Worm (Caenorhabditis elegans) whole organism, late embryonic: ENCODE results near the gene hsd-2.

Source experiments
- C08G9.2 ChIP-seq: sonication (generic microtip); optimal IDR thresholded peaks from 2 replicates; lab custom pipeline; 2016; ENCODE audit warnings: mild to moderate bottlenecking, missing genetic modification characterization, moderate library complexity, missing compliant biosample characterization
- K09A11.1 ChIP-seq: sonication (generic microtip); optimal IDR thresholded peaks from 2 replicates; lab custom pipeline; 2017; ENCODE audit warnings: antibody characterized with exemption, mild to moderate bottlenecking, missing genetic modification characterization, missing compliant biosample characterization; ENCODE audit not compliant: insufficient read depth
- ahr-1 ChIP-seq: sonication (generic microtip); optimal IDR thresholded peaks from 2 replicates; lab custom pipeline; 2016; ENCODE audit warnings: missing genetic modification characterization, missing compliant biosample characterization
- ama-1 ChIP-seq: fragments of 150-350 bp; optimal IDR thresholded peaks from 2 replicates; lab custom pipeline; 2014
- ceh-14 ChIP-seq: sonication (generic microtip); optimal IDR thresholded peaks from 2 replicates; lab custom pipeline; 2016; ENCODE audit warnings: missing genotype, missing genetic modification characterization, missing compliant biosample characterization
- ceh-18 ChIP-seq: sonication (generic microtip); optimal IDR thresholded peaks from 2 replicates; lab custom pipeline; 2016; ENCODE audit warnings: missing genetic modification characterization, missing compliant biosample characterization
- ceh-19 ChIP-seq: fragments of 200-800 bp; sonication (Bioruptor generic); optimal IDR thresholded peaks from 2 replicates; lab custom pipeline; 2018; ENCODE audit warnings: mild to moderate bottlenecking, missing genetic modification characterization, missing compliant biosample characterization
- ceh-2 ChIP-seq: sonication (generic microtip); optimal IDR thresholded peaks from 2 replicates; lab custom pipeline; 2016; ENCODE audit warnings: missing genotype, missing genetic modification characterization, missing compliant biosample characterization
- ceh-22 ChIP-seq: sonication (generic microtip); optimal IDR thresholded peaks from 2 replicates; lab custom pipeline; 2017; ENCODE audit warnings: missing biosample characterization, missing genetic modification characterization
- ceh-24 ChIP-seq: sonication (generic microtip); optimal IDR thresholded peaks from 2 replicates; lab custom pipeline; 2016; ENCODE audit warnings: mild to moderate bottlenecking, missing genetic modification characterization, missing compliant biosample characterization
- ceh-30 ChIP-seq: fragments of 150-350 bp; optimal IDR thresholded peaks from 2 replicates; lab custom pipeline; 2014; ENCODE audit warnings: missing biosample characterization, missing genetic modification characterization
- ceh-45 ChIP-seq: fragments of 200-800 bp; sonication (Bioruptor generic); IDR thresholded peaks from 2 replicates; pipeline ENCODE4 v1.3.6; 2022; ENCODE audit warnings: missing genetic modification reagents, missing genetic modification characterization, missing compliant biosample characterization
- ceh-9 ChIP-seq: sonication (generic microtip); optimal IDR thresholded peaks from 2 replicates; lab custom pipeline; 2016; ENCODE audit warnings: mild to moderate bottlenecking, missing genetic modification characterization, inconsistent platforms, missing compliant biosample characterization
- dmd-4 ChIP-seq: sonication (generic microtip); optimal IDR thresholded peaks from 2 replicates; lab custom pipeline; 2016; ENCODE audit warnings: borderline replicate concordance, missing genetic modification characterization, missing compliant biosample characterization
- elt-4 ChIP-seq: sonication (generic microtip); optimal IDR thresholded peaks from 2 replicates; lab custom pipeline; 2016; ENCODE audit warnings: missing genetic modification characterization, missing compliant biosample characterization
- ets-4 ChIP-seq: sonication (generic microtip); optimal IDR thresholded peaks from 2 replicates; lab custom pipeline; 2016; ENCODE audit warnings: missing genetic modification characterization, missing compliant biosample characterization
- fkh-10 ChIP-seq: fragments of 150-350 bp; optimal IDR thresholded peaks from 2 replicates; lab custom pipeline; 2014; ENCODE audit warnings: missing biosample characterization, missing genetic modification reagents, missing genetic modification characterization
- hlh-15 ChIP-seq: sonication (generic microtip); optimal IDR thresholded peaks from 2 replicates; lab custom pipeline; 2016; ENCODE audit warnings: missing genetic modification characterization, missing compliant biosample characterization
- hlh-6 ChIP-seq: sonication (generic microtip); optimal IDR thresholded peaks from 2 replicates; lab custom pipeline; 2016; ENCODE audit warnings: missing genotype, missing genetic modification characterization, missing compliant biosample characterization
- lim-6 ChIP-seq: sonication (generic microtip); optimal IDR thresholded peaks from 2 replicates; lab custom pipeline; 2016; ENCODE audit warnings: missing genetic modification characterization, missing compliant biosample characterization
- lin-11 ChIP-seq: fragments of 200-800 bp; sonication (Bioruptor generic); optimal IDR thresholded peaks from 2 replicates; lab custom pipeline; 2018; ENCODE audit warnings: mild to moderate bottlenecking, missing genetic modification characterization, missing compliant biosample characterization
- madf-2 ChIP-seq: sonication (generic microtip); optimal IDR thresholded peaks from 2 replicates; lab custom pipeline; 2017; ENCODE audit warnings: missing genetic modification characterization, missing compliant biosample characterization
- mec-3 ChIP-seq: sonication (generic microtip); optimal IDR thresholded peaks from 2 replicates; lab custom pipeline; 2016; ENCODE audit warnings: borderline replicate concordance, missing genetic modification characterization, missing compliant biosample characterization
- nfya-1 ChIP-seq: sonication (generic microtip); optimal IDR thresholded peaks from 2 replicates; lab custom pipeline; 2017; ENCODE audit warnings: missing genetic modification characterization, mild to moderate bottlenecking, missing compliant biosample characterization, antibody characterized with exemption, moderate library complexity
- nhr-232 ChIP-seq: sonication (generic microtip); optimal IDR thresholded peaks from 2 replicates; lab custom pipeline; 2016; ENCODE audit warnings: missing genetic modification characterization, missing compliant biosample characterization
- npax-4 ChIP-seq: sonication (generic microtip); optimal IDR thresholded peaks from 2 replicates; lab custom pipeline; 2016; ENCODE audit warnings: missing genetic modification characterization, missing compliant biosample characterization
- pag-3 ChIP-seq: sonication (generic microtip); optimal IDR thresholded peaks from 2 replicates; lab custom pipeline; 2016; ENCODE audit warnings: missing compliant biosample characterization, missing genetic modification characterization, borderline replicate concordance
- pax-1 ChIP-seq: fragments of 150-350 bp; optimal IDR thresholded peaks from 2 replicates; lab custom pipeline; 2014; ENCODE audit warnings: missing biosample characterization, missing genetic modification characterization
- pha-2 ChIP-seq: sonication (generic microtip); optimal IDR thresholded peaks from 2 replicates; lab custom pipeline; 2017; ENCODE audit warnings: mild to moderate bottlenecking, missing genetic modification characterization, missing compliant biosample characterization
- pha-4 ChIP-seq: fragments of 150-350 bp; optimal IDR thresholded peaks from 2 replicates; lab custom pipeline; 2018; ENCODE audit warnings: missing biosample characterization, missing genetic modification reagents, missing genetic modification characterization
- pqm-1 ChIP-seq: sonication (generic microtip); optimal IDR thresholded peaks from 2 replicates; lab custom pipeline; 2016; ENCODE audit warnings: missing genetic modification characterization, missing compliant biosample characterization
- pros-1 ChIP-seq: fragments of 150-350 bp; optimal IDR thresholded peaks from 2 replicates; lab custom pipeline; 2014; ENCODE audit warnings: missing biosample characterization, missing genetic modification reagents, missing genetic modification characterization
- ref-2 ChIP-seq: sonication (generic microtip); optimal IDR thresholded peaks from 2 replicates; lab custom pipeline; 2016; ENCODE audit warnings: missing genetic modification characterization, missing compliant biosample characterization
- rnt-1 ChIP-seq: sonication (generic microtip); optimal IDR thresholded peaks from 2 replicates; lab custom pipeline; 2016; ENCODE audit warnings: missing genetic modification characterization, missing compliant biosample characterization
- syd-9 ChIP-seq: sonication (generic microtip); optimal IDR thresholded peaks from 2 replicates; lab custom pipeline; 2016; ENCODE audit warnings: mild to moderate bottlenecking, missing genetic modification characterization, moderate library complexity, missing compliant biosample characterization
- tbx-2 ChIP-seq: sonication (generic microtip); optimal IDR thresholded peaks from 2 replicates; lab custom pipeline; 2016; ENCODE audit warnings: missing genetic modification characterization, missing compliant biosample characterization
- ttx-3 ChIP-seq: sonication (generic microtip); optimal IDR thresholded peaks from 2 replicates; lab custom pipeline; 2016; ENCODE audit warnings: missing genetic modification reagents, missing genetic modification characterization, missing compliant biosample characterization
- unc-3 ChIP-seq, 2 experiments: fragments of 200-800 bp in 1 of 2; sonication (Bioruptor generic) in 1 of 2; sonication (generic microtip) in 1 of 2; conservative IDR thresholded peaks in 1 of 2; optimal IDR thresholded peaks in 1 of 2; 2 replicates each; pipeline versions ENCODE4 v1.3.6 to Lab custom; 2016 to 2022; ENCODE audit warnings: missing compliant biosample characterization in 2 of 2, missing genetic modification characterization in 2 of 2, missing genetic modification reagents in 1 of 2
- unc-42 ChIP-seq: sonication (generic microtip); optimal IDR thresholded peaks from 2 replicates; lab custom pipeline; 2016; ENCODE audit warnings: missing genotype, missing genetic modification characterization, missing compliant biosample characterization
- unc-55 ChIP-seq: sonication (generic microtip); optimal IDR thresholded peaks from 2 replicates; lab custom pipeline; 2017; ENCODE audit warnings: missing biosample characterization, missing genetic modification reagents, missing genetic modification characterization
- unc-86 ChIP-seq: sonication (generic microtip); optimal IDR thresholded peaks from 2 replicates; lab custom pipeline; 2016; ENCODE audit warnings: missing genetic modification characterization, missing compliant biosample characterization
- zip-5 ChIP-seq: sonication (generic microtip); optimal IDR thresholded peaks from 2 replicates; lab custom pipeline; 2016; ENCODE audit warnings: missing genetic modification characterization, missing compliant biosample characterization

The hsd-2 gene

DNA sequence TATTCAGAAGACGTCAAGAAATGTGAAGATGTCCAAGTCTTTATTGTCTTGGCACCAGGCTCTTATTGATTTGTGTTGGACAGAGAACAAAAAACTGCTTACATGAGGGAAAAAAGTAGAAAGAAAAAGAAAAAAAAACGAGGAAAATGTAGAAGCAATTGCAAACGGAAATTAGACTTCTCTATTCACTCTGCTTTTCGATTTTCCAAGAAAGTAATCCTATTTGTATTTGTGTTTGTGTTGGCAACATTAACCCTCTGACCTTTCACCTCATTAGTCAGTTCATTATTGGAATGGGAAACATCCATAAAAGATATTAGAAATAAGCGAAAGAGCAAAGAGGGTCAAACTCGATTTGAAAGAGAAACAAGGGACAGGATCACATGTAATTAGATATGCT is 26.7 kb downstream of the hsd-2 start:
- TF ChIP-seq lim-6, result no peak
- peak; percentile 98 for TF ChIP-seq unc-42 (tag; lab: Kevin White, UChicago)

DNA sequence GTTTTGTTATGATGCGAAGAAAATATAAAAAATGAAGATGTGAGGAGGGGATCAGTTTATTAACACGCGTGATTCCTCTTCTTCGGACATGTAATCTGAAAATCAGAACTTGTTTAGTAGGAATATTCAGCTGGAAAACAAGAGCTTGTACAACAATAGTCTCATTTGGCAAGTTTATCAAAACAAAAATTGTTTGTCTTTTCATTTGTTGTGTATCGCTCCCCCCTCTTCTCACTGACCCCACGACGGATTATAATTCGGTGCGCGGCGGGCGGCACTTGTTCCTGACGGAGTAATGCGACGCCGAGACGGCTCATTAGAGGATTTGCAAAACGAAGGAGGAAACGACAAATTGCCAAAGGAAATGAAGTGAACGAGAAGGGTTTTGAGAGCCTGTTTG is 28.8 kb downstream of the hsd-2 start, which contains the start of gene ZC449.4:
Gene ZC449.4, minus strand, starts transcription at position 101 of the 400 bp plus-strand sequence.
- no peak for TF ChIP-seq mec-3 (tag; lab: Kevin White, UChicago)
- TF ChIP-seq zip-5, result no peak
- TF ChIP-seq tbx-2 (tag; lab: Kevin White, UChicago), result no peak
- TF ChIP-seq ceh-9, result no peak
- no peak for TF ChIP-seq pros-1 (tag; lab: Kevin White, UChicago)
- no peak for TF ChIP-seq nfya-1 (tag; lab: Kevin White, UChicago)
- TF ChIP-seq ceh-19 (GFP tag; lab: Kevin White, UChicago), result no peak
- TF ChIP-seq ama-1 (lab: Kevin White, UChicago), result no peak
- TF ChIP-seq syd-9 (tag; lab: Kevin White, UChicago), result no peak
- TF ChIP-seq hlh-6 (tag; lab: Kevin White, UChicago), result no peak
- no peak for TF ChIP-seq unc-86
- TF ChIP-seq dmd-4 (tag; lab: Kevin White, UChicago), result no peak
- TF ChIP-seq ceh-22 (tag; lab: Kevin White, UChicago), result no peak
- no peak for TF ChIP-seq nhr-232 (tag; lab: Kevin White, UChicago)
- no peak for TF ChIP-seq ceh-45
- no peak for TF ChIP-seq pqm-1 (tag; lab: Kevin White, UChicago)
- no peak for TF ChIP-seq pha-2 (tag; lab: Kevin White, UChicago)
- TF ChIP-seq rnt-1, result no peak
- no peak for TF ChIP-seq pha-4 (tag; lab: Kevin White, UChicago)
- TF ChIP-seq ahr-1 (tag; lab: Kevin White, UChicago), result no peak

DNA sequence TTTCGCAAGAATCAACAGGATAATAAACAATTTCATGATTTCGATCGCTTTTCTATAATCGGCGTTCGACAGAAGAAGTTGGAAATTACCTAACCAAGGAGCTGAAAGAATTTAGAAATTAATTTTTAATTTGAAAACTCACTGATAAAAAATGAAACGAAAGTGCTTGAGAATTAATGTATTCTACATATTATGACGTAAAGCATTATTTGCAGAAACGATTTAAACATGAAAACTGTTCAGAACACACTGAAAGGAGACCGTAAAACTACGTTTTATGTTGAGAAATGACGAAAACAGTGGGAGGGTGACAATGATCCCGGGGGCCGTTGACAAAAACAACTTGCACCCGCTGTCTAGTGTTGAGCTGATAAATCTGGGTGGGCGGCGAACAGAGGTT is 32.6 kb downstream of the hsd-2 start, which contains the start of gene ZC449.5:
Gene ZC449.5, minus strand, starts transcription at position 101 of the 400 bp plus-strand sequence.
- no peak for TF ChIP-seq ets-4 (tag; lab: Kevin White, UChicago)
- no peak for TF ChIP-seq pax-1
- no peak for TF ChIP-seq pqm-1 (tag; lab: Kevin White, UChicago)
- TF ChIP-seq unc-86, result no peak
- TF ChIP-seq ceh-2 (tag; lab: Kevin White, UChicago), result no peak
- TF ChIP-seq tbx-2 (tag; lab: Kevin White, UChicago), result no peak
- no peak for TF ChIP-seq unc-3 (GFP tag; conservative IDR thresholded peaks at IDR 0.05; lab: Robert Waterston, UW)
- TF ChIP-seq unc-3 (tag; optimal IDR thresholded peaks at IDR 0.05; lab: Kevin White, UChicago), result no peak
- no peak for TF ChIP-seq lim-6
- no peak for TF ChIP-seq ttx-3
- TF ChIP-seq lin-11, result no peak
- TF ChIP-seq ceh-24 (tag; lab: Kevin White, UChicago), result no peak
- TF ChIP-seq ahr-1 (tag; lab: Kevin White, UChicago), result no peak
- no peak for TF ChIP-seq madf-2 (tag; lab: Kevin White, UChicago)
- no peak for TF ChIP-seq K09A11.1 (tag; lab: Kevin White, UChicago)
- no peak for TF ChIP-seq ref-2
- no peak for TF ChIP-seq ceh-18 (tag; lab: Kevin White, UChicago)
- TF ChIP-seq ceh-45, result no peak
- TF ChIP-seq hlh-6 (tag; lab: Kevin White, UChicago), result no peak
- TF ChIP-seq pag-3, result no peak

DNA sequence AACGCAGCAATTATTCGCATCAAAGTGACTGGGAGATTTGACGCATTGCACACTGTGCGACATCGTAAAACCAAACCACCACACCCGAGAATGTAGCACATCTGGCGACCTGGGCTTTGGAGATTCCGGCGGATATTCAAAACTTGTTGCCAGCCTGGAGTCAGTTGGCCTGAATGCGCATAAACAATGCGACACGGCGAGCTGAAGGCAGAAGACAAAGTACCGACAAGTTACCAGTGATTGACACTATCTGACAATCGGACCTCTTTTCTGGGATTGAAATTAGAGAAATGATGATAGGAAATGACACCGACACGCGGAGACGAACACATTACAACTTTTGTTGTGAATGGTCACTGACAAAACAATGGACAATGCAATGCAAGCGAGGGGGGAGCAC is 33.8 kb downstream of the hsd-2 start:
- peak; percentile 81 for TF ChIP-seq unc-55
- TF ChIP-seq npax-4, result no peak

DNA sequence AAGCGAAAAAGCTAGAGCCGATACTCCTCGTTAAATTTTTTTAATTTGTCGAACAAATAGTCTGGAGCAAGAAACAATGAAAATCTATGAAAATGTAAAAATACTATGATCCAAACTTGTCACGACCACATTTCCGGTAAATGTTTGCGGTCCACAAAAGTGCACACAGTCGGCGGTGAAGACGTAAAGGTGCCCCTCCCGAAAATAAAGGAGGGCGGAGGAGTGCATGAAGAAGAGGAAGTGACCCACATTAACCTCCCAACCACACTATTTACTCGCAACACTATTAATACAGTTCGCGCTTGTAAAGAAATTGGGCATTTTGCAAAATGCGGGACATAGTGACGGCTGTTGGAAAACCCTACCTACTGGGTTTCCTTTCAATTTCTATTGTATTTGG is 35.0 kb downstream of the hsd-2 start:
- TF ChIP-seq rnt-1 (no peak), hlh-15 (tag; lab: Kevin White, UChicago) (no peak), dmd-4 (tag; lab: Kevin White, UChicago) (no peak), syd-9 (tag; lab: Kevin White, UChicago) (no peak), ceh-18 (tag; lab: Kevin White, UChicago) (no peak), fkh-10 (no peak), elt-4 (tag; lab: Kevin White, UChicago) (no peak), ceh-30 (tag; lab: Kevin White, UChicago) (no peak), C08G9.2 (no peak), ceh-14 (tag; lab: Kevin White, UChicago) (no peak)
